Fruit fly (Drosophila melanogaster): Measurements from ENCODE around the gene CG14551.
A peak's percentile ranks its signal among the peaks of the same experiment; 100 is the strongest.

CG14551 gene

DNA sequence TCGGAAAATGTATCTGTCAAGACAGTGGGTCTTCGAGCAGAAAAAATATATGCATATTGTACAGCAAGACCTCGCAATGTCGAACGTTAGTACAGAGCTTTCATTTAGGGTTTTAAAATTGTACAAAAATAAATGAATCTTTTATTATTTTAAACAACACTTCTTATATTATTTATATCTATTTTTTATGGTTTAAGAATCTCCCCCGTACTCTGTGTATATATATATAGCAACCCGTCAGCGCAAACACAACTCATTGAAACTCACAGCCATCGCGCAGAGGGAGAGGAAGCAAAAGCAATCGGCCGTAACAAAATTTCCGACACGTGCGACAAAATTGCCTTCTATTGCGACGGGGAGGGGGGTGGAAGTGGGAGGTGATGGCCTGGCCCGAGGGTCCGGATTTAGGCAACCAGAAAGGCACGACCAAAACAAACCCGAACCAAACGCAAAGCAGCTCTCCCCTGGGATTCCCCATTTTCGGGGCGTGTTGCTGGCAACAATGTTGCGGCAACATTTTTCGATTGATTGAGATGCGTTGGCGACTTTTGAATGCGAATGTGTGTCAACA is 43.2 kb upstream of the CG14551 start (continued):
- no peak for TF ChIP-seq CG4282 (GFP tag; optimal IDR thresholded peaks at IDR 0.05)
- no peak for TF ChIP-seq lbe (GFP tag; optimal IDR thresholded peaks at IDR 0.05)
- peak; percentile 79 for TF ChIP-seq Dek (tag; optimal IDR thresholded peaks at IDR 0.05)
- TF ChIP-seq CG31224 (GFP tag; IDR thresholded peaks at IDR 0.05): peak; percentile 81
- TF ChIP-seq CG6175 (GFP tag; IDR thresholded peaks at IDR 0.05): peak; percentile 71; the same call in 1 of the 3 replicates
- TF ChIP-seq CG15011 (GFP tag; optimal IDR thresholded peaks at IDR 0.05): peak; percentile 61
- TF ChIP-seq NK7.1 (GFP tag; optimal IDR thresholded peaks at IDR 0.05): no peak
- peak; percentile 97 for TF ChIP-seq dysf (GFP tag; IDR thresholded peaks at IDR 0.05)
- peak; percentile 43 for TF ChIP-seq Xbp1 (GFP tag; optimal IDR thresholded peaks at IDR 0.05)
- no peak for TF ChIP-seq ftz-f1 (GFP tag; optimal IDR thresholded peaks at IDR 0.05)
- no peak for TF ChIP-seq CG4360 (GFP tag; IDR thresholded peaks at IDR 0.05)
- no peak for TF ChIP-seq zen (tag; optimal IDR thresholded peaks at IDR 0.05)
- TF ChIP-seq mld (GFP tag; IDR thresholded peaks at IDR 0.05; ENCODE audit: partially characterized antibody): no peak
- no peak for TF ChIP-seq p53 (GFP tag; optimal IDR thresholded peaks at IDR 0.05)
- TF ChIP-seq sd (tag; optimal IDR thresholded peaks at IDR 0.05): no peak
- TF ChIP-seq otp (GFP tag; IDR thresholded peaks at IDR 0.05): no peak
- peak; percentile 48 for TF ChIP-seq tio (GFP tag; optimal IDR thresholded peaks at IDR 0.05)
- TF ChIP-seq CG17568 (GFP tag; optimal IDR thresholded peaks at IDR 0.05): no peak
- TF ChIP-seq CG9437 (GFP tag; optimal IDR thresholded peaks at IDR 0.05): no peak
- TF ChIP-seq CG4424 (GFP tag; optimal IDR thresholded peaks at IDR 0.05): peak; percentile 35
- no peak for TF ChIP-seq CG31388 (GFP tag; optimal IDR thresholded peaks at IDR 0.05)
- no peak for TF ChIP-seq pros (GFP tag; optimal IDR thresholded peaks at IDR 0.05)
- peak; percentile 70 for TF ChIP-seq CG3847 (GFP tag; IDR thresholded peaks at IDR 0.05)
- TF ChIP-seq hkb (optimal IDR thresholded peaks at IDR 0.05): no peak
- peak; percentile 76 for TF ChIP-seq hkb (GFP tag; IDR thresholded peaks at IDR 0.05)
- no peak for TF ChIP-seq dimm (GFP tag; IDR thresholded peaks at IDR 0.05)
- TF ChIP-seq CG7786 (GFP tag; optimal IDR thresholded peaks at IDR 0.05): no peak
- TF ChIP-seq CG15479 (GFP tag; optimal IDR thresholded peaks at IDR 0.05): no peak
- TF ChIP-seq Ptx1 (GFP tag; IDR thresholded peaks at IDR 0.05): peak; percentile 87
- peak; percentile 83 for TF ChIP-seq ci (GFP tag; IDR thresholded peaks at IDR 0.05)
- TF ChIP-seq tgo (GFP tag; IDR thresholded peaks at IDR 0.05): peak; percentile 86
- no peak for TF ChIP-seq CG9609 (GFP tag; optimal IDR thresholded peaks at IDR 0.05)
- TF ChIP-seq Atf-2 (GFP tag; optimal IDR thresholded peaks at IDR 0.05): no peak
- peak; percentile 93 for TF ChIP-seq abd-A (tag; optimal IDR thresholded peaks at IDR 0.05)
- TF ChIP-seq CG14441 (GFP tag; IDR thresholded peaks at IDR 0.05): peak; percentile 81
- peak; percentile 74 for TF ChIP-seq Atf6 (GFP tag; IDR thresholded peaks at IDR 0.05)
- no peak for TF ChIP-seq Trl (optimal IDR thresholded peaks at IDR 0.05)
- no peak for TF ChIP-seq Trl (GFP tag; optimal IDR thresholded peaks at IDR 0.05)
- TF ChIP-seq CG16813 (GFP tag; IDR thresholded peaks at IDR 0.05; ENCODE audit: partially characterized antibody): no peak
- no peak for TF ChIP-seq Dref (GFP tag; IDR thresholded peaks at IDR 0.05)
- TF ChIP-seq corto (GFP tag; optimal IDR thresholded peaks at IDR 0.05): no peak
- peak; percentile 12 for TF ChIP-seq ewg (GFP tag; optimal IDR thresholded peaks at IDR 0.05)
- TF ChIP-seq tin (GFP tag; optimal IDR thresholded peaks at IDR 0.05): peak; percentile 8
- TF ChIP-seq pb (GFP tag; optimal IDR thresholded peaks at IDR 0.05): no peak
- TF ChIP-seq CG16779 (GFP tag; IDR thresholded peaks at IDR 0.05): no peak
- no peak for TF ChIP-seq BEAF-32 (GFP tag; optimal IDR thresholded peaks at IDR 0.05)
- TF ChIP-seq CG11695 (GFP tag; IDR thresholded peaks at IDR 0.05): peak; percentile 81; the same call in 2 of the 3 replicates
- no peak for TF ChIP-seq Chrac-16 (GFP tag; optimal IDR thresholded peaks at IDR 0.05)
- TF ChIP-seq Doc2 (GFP tag; IDR thresholded peaks at IDR 0.05): 0 out of 2 replicates have a peak, but pooled peaks have one; percentile 10
- peak; percentile 50 for TF ChIP-seq D19B (GFP tag; optimal IDR thresholded peaks at IDR 0.05)
- TF ChIP-seq CG6791 (GFP tag; IDR thresholded peaks at IDR 0.05; ENCODE audit: partially characterized antibody): no peak
- no peak; the same call in 1 of the 2 replicates for TF ChIP-seq sens-2 (GFP tag; IDR thresholded peaks at IDR 0.05)

Data from whole organism, embryonic.